Fruit fly (Drosophila melanogaster) whole organism, embryonic: ENCODE measurements around the gene CG3009.

Source experiments
- CG17359 ChIP-seq: fragments of 200-800 bp; sonication (Bioruptor generic); optimal IDR thresholded peaks from 3 replicates; lab custom pipeline; 2018; ENCODE audit warnings: missing biosample characterization, mild to moderate bottlenecking, missing genetic modification characterization, moderate library complexity
- CG17912 ChIP-seq: fragments of 200-800 bp; sonication (Bioruptor generic); optimal IDR thresholded peaks from 2 replicates; lab custom pipeline; 2018; ENCODE audit warnings: missing biosample characterization, mild to moderate bottlenecking, missing genetic modification characterization
- CG3838 ChIP-seq: fragments of 200-800 bp; sonication (Bioruptor generic); optimal IDR thresholded peaks from 3 replicates; lab custom pipeline; 2016; ENCODE audit warnings: missing biosample characterization, missing genetic modification characterization
- NC2β ChIP-seq: fragments of 200-800 bp; sonication (Bioruptor generic); optimal IDR thresholded peaks from 2 replicates; lab custom pipeline; 2016; ENCODE audit warnings: missing biosample characterization, missing genetic modification characterization

DNA sequence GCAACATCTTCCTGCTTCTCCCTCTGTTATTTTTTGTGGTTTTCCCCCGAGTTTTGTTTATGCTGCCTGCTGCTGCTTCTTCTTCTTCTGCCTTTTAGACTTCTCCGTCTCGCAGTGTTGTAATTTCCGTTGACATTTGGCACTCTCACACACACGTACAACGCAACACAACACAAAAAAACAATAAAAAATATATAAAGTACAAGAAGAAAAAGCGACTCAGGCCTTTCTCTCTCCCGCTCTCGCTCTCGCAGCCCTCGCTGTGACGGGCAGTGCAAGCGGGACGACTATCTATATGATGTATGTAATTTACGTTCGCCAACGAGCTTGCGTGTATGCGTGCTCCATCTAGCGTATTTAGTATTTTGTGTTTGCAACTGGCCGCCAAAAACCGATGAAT, 19.6 kb upstream of the CG3009 start:
- TF ChIP-seq NC2β (GFP tag; lab: Kevin White, UChicago) (no peak), CG17359 (tag; lab: Kevin White, UChicago) (no peak), CG17912 (GFP tag; lab: Kevin White, UChicago) (no peak), CG3838 (no peak)
